Worm (Caenorhabditis elegans) whole organism, late embryonic: ENCODE data around the gene M02F4.2.

Experiments used
- C38D4.7 ChIP-seq: fragments of 200-800 bp; sonication (Bioruptor generic); optimal IDR thresholded peaks from 2 replicates; lab custom pipeline; 2018; ENCODE audit warnings: mild to moderate bottlenecking, missing genetic modification characterization, moderate library complexity, missing compliant biosample characterization
- K09A11.1 ChIP-seq: sonication (generic microtip); optimal IDR thresholded peaks from 2 replicates; lab custom pipeline; 2017; ENCODE audit warnings: antibody characterized with exemption, mild to moderate bottlenecking, missing genetic modification characterization, missing compliant biosample characterization; ENCODE audit not compliant: insufficient read depth
- T23F11.4 ChIP-seq: fragments of 200-800 bp; sonication (Bioruptor generic); optimal IDR thresholded peaks from 2 replicates; lab custom pipeline; 2018; ENCODE audit warnings: mild to moderate bottlenecking, missing genetic modification characterization, missing compliant biosample characterization
- Y22D7AL.16 ChIP-seq: sonication (generic microtip); optimal IDR thresholded peaks from 2 replicates; lab custom pipeline; 2016; ENCODE audit warnings: missing genetic modification characterization, missing compliant biosample characterization
- ama-1 ChIP-seq: fragments of 150-350 bp; optimal IDR thresholded peaks from 2 replicates; lab custom pipeline; 2014
- ceh-18 ChIP-seq: sonication (generic microtip); optimal IDR thresholded peaks from 2 replicates; lab custom pipeline; 2016; ENCODE audit warnings: missing genetic modification characterization, missing compliant biosample characterization
- ceh-19 ChIP-seq: fragments of 200-800 bp; sonication (Bioruptor generic); optimal IDR thresholded peaks from 2 replicates; lab custom pipeline; 2018; ENCODE audit warnings: mild to moderate bottlenecking, missing genetic modification characterization, missing compliant biosample characterization
- ceh-2 ChIP-seq: sonication (generic microtip); optimal IDR thresholded peaks from 2 replicates; lab custom pipeline; 2016; ENCODE audit warnings: missing genotype, missing genetic modification characterization, missing compliant biosample characterization
- ceh-24 ChIP-seq: sonication (generic microtip); optimal IDR thresholded peaks from 2 replicates; lab custom pipeline; 2016; ENCODE audit warnings: mild to moderate bottlenecking, missing genetic modification characterization, missing compliant biosample characterization
- ceh-31 ChIP-seq: sonication (generic microtip); optimal IDR thresholded peaks from 2 replicates; lab custom pipeline; 2016; ENCODE audit warnings: missing genetic modification characterization, missing compliant biosample characterization
- ceh-34 ChIP-seq: sonication (generic microtip); optimal IDR thresholded peaks from 2 replicates; lab custom pipeline; 2016; ENCODE audit warnings: mild to moderate bottlenecking, missing genetic modification characterization, missing compliant biosample characterization
- ceh-45 ChIP-seq: fragments of 200-800 bp; sonication (Bioruptor generic); IDR thresholded peaks from 2 replicates; pipeline ENCODE4 v1.3.6; 2022; ENCODE audit warnings: missing genetic modification reagents, missing genetic modification characterization, missing compliant biosample characterization
- ceh-48 ChIP-seq: sonication (generic microtip); optimal IDR thresholded peaks from 2 replicates; lab custom pipeline; 2016; ENCODE audit warnings: missing genetic modification characterization, inconsistent platforms, missing compliant biosample characterization
- dmd-4 ChIP-seq: sonication (generic microtip); optimal IDR thresholded peaks from 2 replicates; lab custom pipeline; 2016; ENCODE audit warnings: borderline replicate concordance, missing genetic modification characterization, missing compliant biosample characterization
- dve-1 ChIP-seq: sonication (generic microtip); optimal IDR thresholded peaks from 2 replicates; lab custom pipeline; 2017; ENCODE audit warnings: antibody characterized with exemption, mild to moderate bottlenecking, missing genetic modification characterization, missing compliant biosample characterization
- elt-2 ChIP-seq: sonication (generic microtip); optimal IDR thresholded peaks from 2 replicates; lab custom pipeline; 2016; ENCODE audit warnings: missing genetic modification reagents, missing genetic modification characterization, missing compliant biosample characterization
- eyg-1 ChIP-seq: sonication (generic microtip); optimal IDR thresholded peaks from 2 replicates; lab custom pipeline; 2016; ENCODE audit warnings: missing genotype, missing genetic modification characterization, missing compliant biosample characterization
- fax-1 ChIP-seq: sonication (generic microtip); optimal IDR thresholded peaks from 2 replicates; lab custom pipeline; 2016; ENCODE audit warnings: missing genotype, missing genetic modification characterization, missing compliant biosample characterization
- fkh-10 ChIP-seq: fragments of 150-350 bp; optimal IDR thresholded peaks from 2 replicates; lab custom pipeline; 2014; ENCODE audit warnings: missing biosample characterization, missing genetic modification reagents, missing genetic modification characterization
- gmeb-2 ChIP-seq: sonication (generic microtip); optimal IDR thresholded peaks from 2 replicates; lab custom pipeline; 2016; ENCODE audit warnings: missing genetic modification characterization, inconsistent platforms, missing compliant biosample characterization
- hlh-13 ChIP-seq: fragments of 200-800 bp; sonication (Bioruptor generic); optimal IDR thresholded peaks from 2 replicates; lab custom pipeline; 2018; ENCODE audit warnings: mild to moderate bottlenecking, missing genetic modification characterization, missing compliant biosample characterization
- hlh-30 ChIP-seq: sonication (generic microtip); optimal IDR thresholded peaks from 2 replicates; lab custom pipeline; 2017; ENCODE audit warnings: antibody characterized with exemption, missing genetic modification characterization, missing compliant biosample characterization; ENCODE audit not compliant: insufficient read depth
- hlh-6 ChIP-seq: sonication (generic microtip); optimal IDR thresholded peaks from 2 replicates; lab custom pipeline; 2016; ENCODE audit warnings: missing genotype, missing genetic modification characterization, missing compliant biosample characterization
- lim-6 ChIP-seq: sonication (generic microtip); optimal IDR thresholded peaks from 2 replicates; lab custom pipeline; 2016; ENCODE audit warnings: missing genetic modification characterization, missing compliant biosample characterization
- nhr-232 ChIP-seq: sonication (generic microtip); optimal IDR thresholded peaks from 2 replicates; lab custom pipeline; 2016; ENCODE audit warnings: missing genetic modification characterization, missing compliant biosample characterization
- pax-1 ChIP-seq: fragments of 150-350 bp; optimal IDR thresholded peaks from 2 replicates; lab custom pipeline; 2014; ENCODE audit warnings: missing biosample characterization, missing genetic modification characterization
- pqm-1 ChIP-seq: sonication (generic microtip); optimal IDR thresholded peaks from 2 replicates; lab custom pipeline; 2016; ENCODE audit warnings: missing genetic modification characterization, missing compliant biosample characterization
- pros-1 ChIP-seq: fragments of 150-350 bp; optimal IDR thresholded peaks from 2 replicates; lab custom pipeline; 2014; ENCODE audit warnings: missing biosample characterization, missing genetic modification reagents, missing genetic modification characterization
- sdc-2 ChIP-seq: sonication (generic microtip); optimal IDR thresholded peaks from 2 replicates; lab custom pipeline; 2016; ENCODE audit warnings: missing genotype, missing genetic modification characterization, missing compliant biosample characterization
- sox-2 ChIP-seq: fragments of 200-800 bp; sonication (Bioruptor generic); IDR thresholded peaks from 2 replicates; pipeline ENCODE4 v1.3.6; 2022; ENCODE audit warnings: missing genetic modification reagents, missing genetic modification characterization, missing compliant biosample characterization
- sox-4 ChIP-seq: sonication (generic microtip); optimal IDR thresholded peaks from 2 replicates; lab custom pipeline; 2017; ENCODE audit warnings: mild to moderate bottlenecking, missing genetic modification characterization, inconsistent platforms, missing compliant biosample characterization
- tbx-2 ChIP-seq: sonication (generic microtip); optimal IDR thresholded peaks from 2 replicates; lab custom pipeline; 2016; ENCODE audit warnings: missing genetic modification characterization, missing compliant biosample characterization
- ttx-3 ChIP-seq: sonication (generic microtip); optimal IDR thresholded peaks from 2 replicates; lab custom pipeline; 2016; ENCODE audit warnings: missing genetic modification reagents, missing genetic modification characterization, missing compliant biosample characterization
- unc-42 ChIP-seq: sonication (generic microtip); optimal IDR thresholded peaks from 2 replicates; lab custom pipeline; 2016; ENCODE audit warnings: missing genotype, missing genetic modification characterization, missing compliant biosample characterization
- unc-55 ChIP-seq: sonication (generic microtip); optimal IDR thresholded peaks from 2 replicates; lab custom pipeline; 2017; ENCODE audit warnings: missing biosample characterization, missing genetic modification reagents, missing genetic modification characterization
- zip-5 ChIP-seq: sonication (generic microtip); optimal IDR thresholded peaks from 2 replicates; lab custom pipeline; 2016; ENCODE audit warnings: missing genetic modification characterization, missing compliant biosample characterization

The M02F4.2 gene

DNA sequence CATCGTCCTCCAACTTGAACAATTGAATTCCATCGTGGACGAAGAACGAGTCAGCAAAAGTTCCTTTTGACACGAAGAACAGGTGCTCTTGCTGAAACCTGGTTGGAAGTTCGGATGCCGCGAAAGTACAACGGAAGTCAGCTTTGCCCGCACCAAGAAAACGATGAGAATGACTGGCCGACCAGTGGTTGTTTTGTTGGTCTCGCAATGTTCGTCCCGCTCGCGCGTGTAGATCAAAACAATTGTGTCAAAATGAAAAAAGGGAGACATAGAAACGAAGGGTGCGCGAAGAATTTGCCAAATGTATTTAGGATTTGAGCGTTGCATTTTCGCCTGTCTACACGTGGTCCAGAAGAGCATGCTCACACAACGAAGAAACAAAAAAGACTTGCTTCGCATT, 5.1 kb downstream of the M02F4.2 start, which contains the start of gene M02F4.1:
TSS of gene M02F4.1 (minus strand) at position 101 of the 400 bp plus-strand sequence.
- TF ChIP-seq gmeb-2 (tag; lab: Kevin White, UChicago), result no peak
- no peak for TF ChIP-seq Y22D7AL.16 (tag; lab: Kevin White, UChicago)
- no peak for TF ChIP-seq ceh-19
- no peak for TF ChIP-seq ceh-2 (tag; lab: Kevin White, UChicago)
- TF ChIP-seq pax-1, result no peak
- TF ChIP-seq dmd-4 (tag; lab: Kevin White, UChicago), result no peak
- TF ChIP-seq dve-1 (tag; lab: Kevin White, UChicago), result no peak

DNA sequence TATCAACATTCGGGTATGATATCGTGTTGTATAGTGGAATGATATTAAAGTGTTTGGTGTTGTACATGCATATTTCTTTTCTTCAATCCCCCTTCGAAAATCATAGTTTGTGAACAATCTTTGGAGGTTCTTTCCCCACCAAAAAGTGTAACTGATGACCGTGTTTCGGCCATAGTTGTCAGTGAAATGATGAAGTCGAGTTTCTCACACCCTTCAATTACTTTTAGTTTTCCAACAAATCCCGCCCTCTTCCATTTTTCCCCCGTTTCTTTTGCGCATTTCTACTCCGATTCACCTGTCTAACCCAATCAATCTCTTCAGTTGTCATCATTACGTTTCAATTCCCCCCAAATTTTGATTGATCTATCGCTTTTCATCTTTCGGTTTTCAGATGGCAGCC, 9.0 kb downstream of the M02F4.2 start:
- TF ChIP-seq tbx-2 (tag; lab: Kevin White, UChicago) (no peak), elt-2 (tag; lab: Kevin White, UChicago) (no peak), fax-1 (no peak), C38D4.7 (no peak), ceh-45 (GFP tag; lab: Robert Waterston, UW) (no peak), pros-1 (tag; lab: Kevin White, UChicago) (no peak), eyg-1 (no peak), zip-5 (no peak), hlh-6 (no peak), fkh-10 (GFP tag; lab: Kevin White, UChicago) (no peak), unc-42 (no peak), ceh-48 (tag; lab: Kevin White, UChicago) (no peak), hlh-30 (no peak), unc-55 (GFP tag; lab: Kevin White, UChicago) (no peak), gmeb-2 (tag; lab: Kevin White, UChicago) (no peak), pqm-1 (tag; lab: Kevin White, UChicago) (no peak), ama-1 (lab: Kevin White, UChicago) (no peak)

DNA sequence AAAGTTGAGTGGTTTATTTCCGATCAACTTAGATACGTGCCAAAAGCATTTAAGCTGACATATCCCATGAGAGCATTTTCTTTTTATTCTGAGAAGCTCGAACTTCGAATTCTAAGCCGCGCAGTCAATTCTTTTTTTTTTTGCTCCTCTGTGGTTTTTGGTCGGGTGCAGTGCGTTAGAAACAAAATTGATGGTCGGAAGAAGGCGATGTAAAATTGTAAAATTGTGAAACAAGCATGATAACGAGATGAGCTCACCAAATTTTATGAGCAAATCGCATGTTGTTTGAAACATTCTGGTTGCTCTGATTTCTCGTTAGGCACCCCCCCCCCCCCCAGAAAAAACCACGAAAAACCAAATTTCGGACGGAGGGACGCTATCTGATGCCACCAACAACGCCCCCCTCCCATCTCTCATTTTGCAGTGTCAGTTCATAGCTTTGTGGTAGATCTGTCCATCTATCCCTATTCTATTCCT, 9.4 kb downstream of the M02F4.2 start, which contains the start of gene aqp-7:
TSS of gene aqp-7 (plus strand) at position 427 of the 477 bp plus-strand sequence.
- TF ChIP-seq T23F11.4 (GFP tag; lab: Kevin White, UChicago) (no peak), sox-2 (GFP tag; lab: Robert Waterston, UW) (no peak), eyg-1 (no peak), lim-6 (no peak), ama-1 (lab: Kevin White, UChicago) (no peak), dve-1 (tag; lab: Kevin White, UChicago) (no peak), gmeb-2 (tag; lab: Kevin White, UChicago) (no peak), dmd-4 (tag; lab: Kevin White, UChicago) (no peak), ceh-31 (no peak), pros-1 (tag; lab: Kevin White, UChicago) (no peak)

DNA sequence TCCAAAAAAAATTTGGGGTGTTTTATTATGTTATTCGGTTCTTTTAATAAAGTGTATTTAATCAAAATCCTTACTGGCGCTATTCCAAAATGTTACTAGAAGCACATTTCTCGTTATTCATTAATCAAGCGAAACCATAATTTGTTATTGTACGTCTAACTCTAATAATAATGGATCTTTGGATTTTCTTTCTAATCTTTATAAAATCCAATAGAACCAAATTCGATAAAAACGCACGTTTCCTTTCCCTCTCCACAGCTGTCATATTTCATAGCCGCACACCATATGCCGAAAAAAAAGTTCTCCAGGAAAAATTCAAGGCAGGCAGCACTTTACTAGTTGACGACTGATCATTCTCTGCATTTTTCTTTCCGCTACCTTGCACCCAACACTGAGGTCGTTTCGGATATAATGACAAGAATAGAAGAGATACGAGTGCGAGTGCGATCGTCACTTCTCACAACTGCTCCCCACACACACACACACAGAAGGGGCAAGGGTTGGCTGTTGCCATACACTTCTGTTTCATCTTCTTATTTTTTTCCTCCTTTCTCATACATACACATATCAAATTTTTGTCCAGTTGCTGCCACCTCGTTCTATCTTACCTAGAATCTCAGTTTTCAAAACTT, 10.4 kb downstream of the M02F4.2 start:
- TF ChIP-seq unc-42, result peak; percentile 69
- TF ChIP-seq zip-5, result no peak

DNA sequence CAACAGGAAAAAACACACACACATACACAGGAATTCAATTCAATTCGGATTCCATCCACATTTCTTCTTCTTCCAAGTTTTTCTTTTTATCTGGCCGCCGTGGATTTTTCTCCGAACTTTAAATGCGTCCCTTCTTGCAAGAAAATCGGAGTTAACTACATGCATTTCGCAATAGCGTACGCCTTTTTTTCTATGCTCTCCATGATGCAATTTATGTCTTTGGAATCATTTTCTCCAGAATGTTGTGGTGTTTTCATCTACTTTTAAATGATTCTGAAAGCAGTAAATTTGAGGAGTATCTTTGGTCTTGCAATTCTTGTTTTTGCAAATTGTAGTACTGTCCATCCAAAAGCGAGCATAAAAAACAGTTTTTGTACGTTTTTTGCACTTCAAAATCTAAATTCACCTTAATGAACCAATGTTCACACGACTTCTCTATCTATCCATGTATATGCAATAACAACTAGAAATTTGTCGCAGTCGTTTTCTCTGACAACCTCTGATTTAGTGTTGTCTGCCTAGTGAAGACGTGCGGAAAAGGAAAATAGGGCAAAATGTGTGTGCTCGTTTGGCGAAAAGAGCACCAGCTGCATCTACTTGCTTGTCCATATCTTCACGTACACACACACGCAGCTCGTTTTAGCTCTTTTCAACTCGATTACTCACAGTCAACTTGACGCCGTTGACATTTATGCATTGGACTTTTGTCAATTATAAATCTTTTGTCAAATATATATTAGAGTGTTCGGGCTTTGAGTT, 11.6 kb downstream of the M02F4.2 start:
- no peak for TF ChIP-seq K09A11.1
- TF ChIP-seq unc-42, result peak; percentile 52
- TF ChIP-seq ttx-3, result no peak

DNA sequence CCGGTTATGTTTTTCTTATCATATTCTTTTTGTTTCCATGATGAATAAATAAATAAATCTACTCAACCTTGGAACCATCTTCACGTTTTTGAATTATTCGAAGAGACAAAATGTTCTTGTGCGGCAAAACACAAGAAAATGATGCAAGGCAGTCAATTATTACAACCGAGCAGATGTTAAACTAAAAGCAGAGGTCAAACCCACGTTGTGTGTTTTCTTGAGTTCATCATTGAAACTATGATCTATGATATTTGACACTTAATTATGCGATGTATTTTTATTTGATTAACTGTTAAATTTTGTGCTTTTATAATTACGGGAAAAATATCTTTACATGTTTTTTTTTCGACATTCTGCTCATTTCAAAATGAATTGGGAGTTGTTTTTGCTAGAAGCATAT, 12.6 kb downstream of the M02F4.2 start:
- TF ChIP-seq ceh-34 (no peak), pqm-1 (tag; lab: Kevin White, UChicago) (no peak), hlh-13 (GFP tag; lab: Kevin White, UChicago) (no peak), tbx-2 (tag; lab: Kevin White, UChicago) (no peak), sdc-2 (tag; lab: Kevin White, UChicago) (no peak), fax-1 (no peak), gmeb-2 (tag; lab: Kevin White, UChicago) (no peak), nhr-232 (tag; lab: Kevin White, UChicago) (no peak), ceh-24 (tag; lab: Kevin White, UChicago) (no peak), ceh-18 (no peak), ama-1 (lab: Kevin White, UChicago) (no peak), sox-4 (tag; lab: Kevin White, UChicago) (no peak)
